Worm (Caenorhabditis elegans): ENCODE data around the gene K08D9.4.

K08D9.4 gene

ce11 chrV:3194952-3195450 is 5.2 kb downstream of the K08D9.4 start, which contains the start of gene Y73C8B.2:
Gene Y73C8B.2, minus strand, starts transcription at chrV:3195002.
- TF ChIP-seq gmeb-1 (tag; optimal IDR thresholded peaks at IDR 0.05) (peak; percentile 7), F13H6.1 (tag; optimal IDR thresholded peaks at IDR 0.05) (peak; percentile 27), elt-1 (tag; optimal IDR thresholded peaks at IDR 0.05) (no peak), lin-11 (tag; optimal IDR thresholded peaks at IDR 0.05) (no peak), unc-55 (GFP tag; optimal IDR thresholded peaks at IDR 0.05) (peak; percentile 20), sem-4 (tag; optimal IDR thresholded peaks at IDR 0.05) (no peak), lsy-2 (tag; optimal IDR thresholded peaks at IDR 0.05) (peak in 1 of 2 experiments; percentile 62), ztf-4 (tag; optimal IDR thresholded peaks at IDR 0.05) (peak; percentile 0), unc-62 (GFP tag; optimal IDR thresholded peaks at IDR 0.05) (no peak), nhr-12 (tag; optimal IDR thresholded peaks at IDR 0.05) (no peak), lin-13 (GFP tag; optimal IDR thresholded peaks at IDR 0.05) (no peak), nhr-129 (tag; optimal IDR thresholded peaks at IDR 0.05) (peak; percentile 39), nhr-77 (tag; optimal IDR thresholded peaks at IDR 0.05) (no peak), dmd-4 (tag; optimal IDR thresholded peaks at IDR 0.05) (no peak), nhr-25 (tag; optimal IDR thresholded peaks at IDR 0.05) (peak; percentile 54), fos-1 (tag; optimal IDR thresholded peaks at IDR 0.05) (peak; percentile 70), lin-39 (tag; optimal IDR thresholded peaks at IDR 0.05) (no peak), crh-2 (tag; optimal IDR thresholded peaks at IDR 0.05) (peak; percentile 27), nhr-21 (tag; optimal IDR thresholded peaks at IDR 0.05) (peak; percentile 1), C34F6.9 (tag; optimal IDR thresholded peaks at IDR 0.05) (peak; percentile 54)

ce11 chrV:3193091-3193608 is 7.1 kb downstream of the K08D9.4 start, which contains the start of the genes Y73C8B.3 and Y73C8B.9:
Gene Y73C8B.3, minus strand, starts transcription at chrV:3193237.
Gene Y73C8B.9, plus strand, starts transcription at chrV:3193558.
- no peak for TF ChIP-seq unc-55 (GFP tag; optimal IDR thresholded peaks at IDR 0.05)
- TF ChIP-seq snpc-4 (tag; optimal IDR thresholded peaks at IDR 0.05), result no peak
- no peak for TF ChIP-seq nhr-237 (tag; optimal IDR thresholded peaks at IDR 0.05)
- no peak for TF ChIP-seq lin-39 (tag; optimal IDR thresholded peaks at IDR 0.05)
- TF ChIP-seq sma-9 (GFP tag; optimal IDR thresholded peaks at IDR 0.05), result peak; percentile 77
- no peak for TF ChIP-seq sma-9 (tag; optimal IDR thresholded peaks at IDR 0.05)
- no peak for TF ChIP-seq elt-1 (tag; optimal IDR thresholded peaks at IDR 0.05)
- TF ChIP-seq ama-1 (optimal IDR thresholded peaks at IDR 0.05), result no peak
- no peak for TF ChIP-seq nhr-77 (tag; optimal IDR thresholded peaks at IDR 0.05)
- TF ChIP-seq gmeb-1 (tag; optimal IDR thresholded peaks at IDR 0.05), result peak; percentile 43
- no peak for TF ChIP-seq mab-5 (tag; optimal IDR thresholded peaks at IDR 0.05)
- no peak for TF ChIP-seq mdl-1 (tag; optimal IDR thresholded peaks at IDR 0.05)
- TF ChIP-seq unc-39 (tag; optimal IDR thresholded peaks at IDR 0.05), result no peak
- no peak for TF ChIP-seq skn-1 (tag; optimal IDR thresholded peaks at IDR 0.05)
- TF ChIP-seq fos-1 (tag; optimal IDR thresholded peaks at IDR 0.05), result peak; percentile 14
- TF ChIP-seq nhr-6 (tag; optimal IDR thresholded peaks at IDR 0.05), result no peak
- TF ChIP-seq zag-1 (tag; optimal IDR thresholded peaks at IDR 0.05), result no peak
- TF ChIP-seq nhr-23 (tag; optimal IDR thresholded peaks at IDR 0.05), result no peak
- peak; percentile 18 for TF ChIP-seq nhr-21 (tag; optimal IDR thresholded peaks at IDR 0.05)
- TF ChIP-seq nhr-25 (tag; optimal IDR thresholded peaks at IDR 0.05), result peak; percentile 24
- TF ChIP-seq sma-3 (GFP tag; optimal IDR thresholded peaks at IDR 0.05), result peak; percentile 22
- no peak for TF ChIP-seq ZK546.5 (tag; optimal IDR thresholded peaks at IDR 0.05)
- TF ChIP-seq nhr-11 (tag; optimal IDR thresholded peaks at IDR 0.05), result no peak
- TF ChIP-seq sem-4 (tag; optimal IDR thresholded peaks at IDR 0.05), result no peak
- no peak for TF ChIP-seq unc-62 (GFP tag; optimal IDR thresholded peaks at IDR 0.05)
- TF ChIP-seq ztf-4 (tag; optimal IDR thresholded peaks at IDR 0.05), result no peak
- no peak for TF ChIP-seq Y55F3AM.14 (GFP tag; optimal IDR thresholded peaks at IDR 0.05)
- no peak for TF ChIP-seq lsy-2 (tag; optimal IDR thresholded peaks at IDR 0.05)
- no peak for TF ChIP-seq lin-11 (tag; optimal IDR thresholded peaks at IDR 0.05)
- no peak for TF ChIP-seq blmp-1 (tag; optimal IDR thresholded peaks at IDR 0.05; ENCODE audit: insufficient read depth)
- no peak for TF ChIP-seq R02D3.7 (tag; optimal IDR thresholded peaks at IDR 0.05)
- no peak for TF ChIP-seq elt-3 (tag; optimal IDR thresholded peaks at IDR 0.05)
- TF ChIP-seq ceh-82 (tag; optimal IDR thresholded peaks at IDR 0.05), result no peak
- TF ChIP-seq crh-2 (tag; optimal IDR thresholded peaks at IDR 0.05), result peak; percentile 15
- TF ChIP-seq peb-1 (tag; optimal IDR thresholded peaks at IDR 0.05), result no peak
- TF ChIP-seq egl-27 (tag; optimal IDR thresholded peaks at IDR 0.05), result no peak
- no peak for TF ChIP-seq dmd-4 (tag; optimal IDR thresholded peaks at IDR 0.05)
- no peak for TF ChIP-seq C34F6.9 (tag; optimal IDR thresholded peaks at IDR 0.05)
- TF ChIP-seq aly-2 (tag; optimal IDR thresholded peaks at IDR 0.05), result no peak
- no peak for TF ChIP-seq lin-13 (GFP tag; optimal IDR thresholded peaks at IDR 0.05)
- TF ChIP-seq nhr-12 (tag; optimal IDR thresholded peaks at IDR 0.05), result no peak
- no peak for TF ChIP-seq ztf-11 (tag; optimal IDR thresholded peaks at IDR 0.05)
- TF ChIP-seq F13H6.1 (tag; optimal IDR thresholded peaks at IDR 0.05), result peak; percentile 7
- TF ChIP-seq alr-1 (tag; optimal IDR thresholded peaks at IDR 0.05), result no peak
- TF ChIP-seq ceh-16 (tag; optimal IDR thresholded peaks at IDR 0.05), result no peak
